Worm (Caenorhabditis elegans) whole organism, L3 larva: ENCODE measurements around the gene Y102A5C.2.

ENCODE experiments used
- ZK546.5 ChIP-seq: sonication (generic microtip); optimal IDR thresholded peaks from 2 replicates; lab custom pipeline; 2017; ENCODE audit warnings: missing biosample characterization, missing genetic modification characterization
- aly-2 ChIP-seq: fragments of 150-350 bp; optimal IDR thresholded peaks from 2 replicates; lab custom pipeline; 2014; ENCODE audit warnings: missing biosample characterization, missing genetic modification characterization
- ama-1 ChIP-seq: fragments of 150-350 bp; optimal IDR thresholded peaks from 2 replicates; lab custom pipeline; 2018
- ceh-28 ChIP-seq: fragments of 150-350 bp; optimal IDR thresholded peaks from 2 replicates; lab custom pipeline; 2014; ENCODE audit warnings: missing biosample characterization, missing genetic modification reagents, missing genetic modification characterization
- ceh-9 ChIP-seq: sonication (generic microtip); optimal IDR thresholded peaks from 2 replicates; lab custom pipeline; 2018; ENCODE audit warnings: missing biosample characterization, missing genetic modification characterization
- daf-12 ChIP-seq: fragments of 150-350 bp; optimal IDR thresholded peaks from 2 replicates; lab custom pipeline; 2014; ENCODE audit warnings: missing biosample characterization, missing genetic modification reagents, missing genetic modification characterization
- elt-1 ChIP-seq: fragments of 150-350 bp; optimal IDR thresholded peaks from 2 replicates; lab custom pipeline; 2014; ENCODE audit warnings: missing biosample characterization, missing genetic modification characterization
- elt-3 ChIP-seq, 3 experiments: fragments of 150-350 bp in 1 of 3; sonication (generic microtip) in 2 of 3; optimal IDR thresholded peaks; 2 replicates in 2 of 3; 4 replicates in 1 of 3; lab custom pipeline; 2014 to 2017; ENCODE audit warnings: missing biosample characterization in 3 of 3, missing genetic modification characterization in 3 of 3
- eor-1 ChIP-seq, 2 experiments: fragments of 150-350 bp; optimal IDR thresholded peaks; 2 replicates each; lab custom pipeline; 2014 to 2018; ENCODE audit warnings: missing biosample characterization in 2 of 2, missing genetic modification characterization in 2 of 2
- fkh-10 ChIP-seq: sonication (generic microtip); optimal IDR thresholded peaks from 2 replicates; lab custom pipeline; 2017; ENCODE audit warnings: missing biosample characterization, missing genetic modification reagents, missing genetic modification characterization
- fkh-2 ChIP-seq: fragments of 150-350 bp; optimal IDR thresholded peaks from 2 replicates; lab custom pipeline; 2014; ENCODE audit warnings: missing biosample characterization, missing genetic modification reagents, missing genetic modification characterization
- fos-1 ChIP-seq: fragments of 150-350 bp; optimal IDR thresholded peaks from 2 replicates; lab custom pipeline; 2014; ENCODE audit warnings: missing biosample characterization, missing genetic modification characterization
- hmg-11 ChIP-seq: sonication (generic microtip); optimal IDR thresholded peaks from 2 replicates; lab custom pipeline; 2016; ENCODE audit warnings: missing genetic modification characterization, missing compliant biosample characterization
- jun-1 ChIP-seq: fragments of 150-350 bp; optimal IDR thresholded peaks from 2 replicates; lab custom pipeline; 2014; ENCODE audit warnings: missing biosample characterization, missing genetic modification reagents, missing genetic modification characterization
- lin-15B ChIP-seq: fragments of 150-350 bp; optimal IDR thresholded peaks from 2 replicates; lab custom pipeline; 2014; ENCODE audit warnings: missing biosample characterization, missing genetic modification characterization
- lin-39 ChIP-seq: fragments of 150-350 bp; optimal IDR thresholded peaks from 2 replicates; lab custom pipeline; 2018; ENCODE audit warnings: missing biosample characterization, missing genetic modification reagents, missing genetic modification characterization
- mml-1 ChIP-seq: fragments of 150-350 bp; sonication (generic microtip); optimal IDR thresholded peaks from 3 replicates; lab custom pipeline; 2014; ENCODE audit warnings: missing biosample characterization, missing genetic modification characterization
- nfya-1 ChIP-seq: sonication (generic microtip); optimal IDR thresholded peaks from 2 replicates; lab custom pipeline; 2017; ENCODE audit warnings: missing genetic modification characterization, mild to moderate bottlenecking, missing compliant biosample characterization, antibody characterized with exemption, moderate library complexity; ENCODE audit not compliant: insufficient read depth
- nhr-11 ChIP-seq: fragments of 150-350 bp; optimal IDR thresholded peaks from 2 replicates; lab custom pipeline; 2014; ENCODE audit warnings: missing biosample characterization, missing genetic modification characterization
- nhr-12 ChIP-seq: fragments of 150-350 bp; optimal IDR thresholded peaks from 2 replicates; lab custom pipeline; 2014; ENCODE audit warnings: missing biosample characterization, missing genetic modification characterization
- nhr-237 ChIP-seq: fragments of 150-350 bp; optimal IDR thresholded peaks from 2 replicates; lab custom pipeline; 2014; ENCODE audit warnings: missing biosample characterization, missing genetic modification characterization
- nhr-25 ChIP-seq: sonication (generic microtip); optimal IDR thresholded peaks from 2 replicates; lab custom pipeline; 2017; ENCODE audit warnings: missing biosample characterization, missing genetic modification characterization
- nhr-28 ChIP-seq: fragments of 150-350 bp; optimal IDR thresholded peaks from 2 replicates; lab custom pipeline; 2014; ENCODE audit warnings: missing biosample characterization, missing genetic modification characterization
- nhr-43 ChIP-seq: sonication (generic microtip); optimal IDR thresholded peaks from 2 replicates; lab custom pipeline; 2016; ENCODE audit warnings: mild to moderate bottlenecking, missing genetic modification characterization, missing compliant biosample characterization; ENCODE audit not compliant: poor library complexity, severe bottlenecking
- nhr-67 ChIP-seq: fragments of 150-350 bp; optimal IDR thresholded peaks from 2 replicates; lab custom pipeline; 2014; ENCODE audit warnings: missing biosample characterization, missing genetic modification characterization
- nhr-76 ChIP-seq: fragments of 150-350 bp; sonication (generic microtip); optimal IDR thresholded peaks from 5 replicates; lab custom pipeline; 2014; ENCODE audit warnings: missing biosample characterization, missing genetic modification characterization
- nhr-77 ChIP-seq: fragments of 150-350 bp; optimal IDR thresholded peaks from 2 replicates; lab custom pipeline; 2014; ENCODE audit warnings: missing biosample characterization, missing genetic modification characterization
- pha-4 ChIP-seq: fragments of 150-350 bp; optimal IDR thresholded peaks from 2 replicates; lab custom pipeline; 2014; ENCODE audit warnings: missing biosample characterization, missing genetic modification reagents, missing genetic modification characterization
- pqm-1 ChIP-seq: fragments of 150-350 bp; optimal IDR thresholded peaks from 2 replicates; lab custom pipeline; 2017; ENCODE audit warnings: missing biosample characterization, missing genetic modification characterization, inconsistent platforms
- sea-2 ChIP-seq: fragments of 150-350 bp; sonication (generic microtip); optimal IDR thresholded peaks from 4 replicates; lab custom pipeline; 2014; ENCODE audit warnings: missing biosample characterization, missing genetic modification reagents, missing genetic modification characterization
- skn-1 ChIP-seq: fragments of 150-350 bp; optimal IDR thresholded peaks from 2 replicates; lab custom pipeline; 2014; ENCODE audit warnings: missing biosample characterization, missing genetic modification characterization
- snpc-4 ChIP-seq: fragments of 150-350 bp; optimal IDR thresholded peaks from 2 replicates; lab custom pipeline; 2014; ENCODE audit warnings: missing biosample characterization, missing genetic modification characterization
- tbx-2 ChIP-seq: sonication (generic microtip); optimal IDR thresholded peaks from 2 replicates; lab custom pipeline; 2016; ENCODE audit warnings: mild to moderate bottlenecking, missing genetic modification characterization, missing compliant biosample characterization
- unc-39 ChIP-seq: sonication (generic microtip); optimal IDR thresholded peaks from 4 replicates; lab custom pipeline; 2017; ENCODE audit warnings: missing biosample characterization, missing genetic modification characterization
- zag-1 ChIP-seq: fragments of 150-350 bp; optimal IDR thresholded peaks from 2 replicates; lab custom pipeline; 2014; ENCODE audit warnings: missing biosample characterization, missing genetic modification characterization
- ztf-11 ChIP-seq: fragments of 150-350 bp; optimal IDR thresholded peaks from 2 replicates; lab custom pipeline; 2014; ENCODE audit warnings: missing biosample characterization, missing genetic modification characterization

Gene Y102A5C.2

ce11 chrV:16893440-16893839 lies 25.1 kb upstream of the Y102A5C.2 start, which contains the start of gene F09C6.15:
F09C6.15 (plus strand) TSS chrV:16893740.
- no peak for TF ChIP-seq nhr-237 (tag; lab: Kevin White, UChicago)
- no peak for TF ChIP-seq lin-39
- no peak for TF ChIP-seq eor-1 (tag; optimal IDR thresholded peaks at IDR 0.05; lab: Kevin White, UChicago)
- no peak for TF ChIP-seq zag-1 (tag; lab: Kevin White, UChicago)
- no peak for TF ChIP-seq lin-15B (tag; lab: Kevin White, UChicago)
- TF ChIP-seq ceh-9 (tag; lab: Kevin White, UChicago) = no peak
- TF ChIP-seq fkh-2 = no peak
- no peak for TF ChIP-seq nhr-43
- TF ChIP-seq nhr-11 = no peak
- no peak for TF ChIP-seq sea-2 (GFP tag; lab: Kevin White, UChicago)
- no peak for TF ChIP-seq ceh-28 (tag; lab: Kevin White, UChicago)
- no peak for TF ChIP-seq elt-1 (tag; lab: Kevin White, UChicago)
- TF ChIP-seq hmg-11 (tag; lab: Kevin White, UChicago) = no peak
- no peak for TF ChIP-seq skn-1 (tag; lab: Kevin White, UChicago)
- TF ChIP-seq elt-3 (tag; optimal IDR thresholded peaks at IDR 0.05; lab: Kevin White, UChicago) = no peak

- no peak for TF ChIP-seq unc-39
- TF ChIP-seq fkh-2 = no peak
- TF ChIP-seq fos-1 (tag; lab: Kevin White, UChicago) = no peak
- TF ChIP-seq aly-2 (tag; lab: Kevin White, UChicago) = no peak
- no peak for TF ChIP-seq daf-12 (tag; lab: Kevin White, UChicago)
- TF ChIP-seq lin-15B (tag; lab: Kevin White, UChicago) = no peak
- no peak for TF ChIP-seq nhr-25 (tag; lab: Kevin White, UChicago)
- TF ChIP-seq pha-4 = no peak
- no peak for TF ChIP-seq nhr-28 (tag; lab: Kevin White, UChicago)
- TF ChIP-seq nhr-43 = no peak
- no peak for TF ChIP-seq fkh-10 (GFP tag; lab: Kevin White, UChicago)
- no peak for TF ChIP-seq ceh-28 (tag; lab: Kevin White, UChicago)
- no peak for TF ChIP-seq elt-1 (tag; lab: Kevin White, UChicago)
These were observed 19.2 kb upstream of the Y102A5C.2 start, which contains the start of gene fbxa-45 for ce11 chrV:16899355-16899754. fbxa-45 (minus strand) TSS chrV:16899455.

- no peak for TF ChIP-seq nhr-12
These were observed 15.8 kb upstream of the Y102A5C.2 start, which contains the start of gene srd-68 for ce11 chrV:16902726-16903125. srd-68 (minus strand) TSS chrV:16902826.

- TF ChIP-seq pqm-1 (no peak), pha-4 (no peak), fos-1 (tag; lab: Kevin White, UChicago) (no peak), sea-2 (GFP tag; lab: Kevin White, UChicago) (no peak), jun-1 (no peak), tbx-2 (no peak), nhr-76 (tag; lab: Kevin White, UChicago) (no peak), ZK546.5 (tag; lab: Kevin White, UChicago) (no peak), nhr-67 (tag; lab: Kevin White, UChicago) (no peak), nhr-11 (no peak), ztf-11 (tag; lab: Kevin White, UChicago) (no peak), skn-1 (tag; lab: Kevin White, UChicago) (no peak), mml-1 (no peak), nhr-77 (tag; lab: Kevin White, UChicago) (no peak), nfya-1 (no peak), ceh-28 (tag; lab: Kevin White, UChicago) (no peak), snpc-4 (tag; lab: Kevin White, UChicago) (no peak), elt-3 (tag; optimal IDR thresholded peaks at IDR 0.05; lab: Kevin White, UChicago) (no peak), ceh-9 (tag; lab: Kevin White, UChicago) (no peak), ama-1 (lab: Kevin White, UChicago) (no peak)
These were observed 13.9 kb upstream of the Y102A5C.2 start, which contains the start of gene nhr-262 for ce11 chrV:16904612-16905011. nhr-262 (plus strand) TSS chrV:16904912.

ce11 chrV:16909871-16910270 lies 8.7 kb upstream of the Y102A5C.2 start, which contains the start of gene F09C6.16:
F09C6.16 (minus strand) TSS chrV:16909971.
- TF ChIP-seq pqm-1 = no peak
- TF ChIP-seq, all 47 proteins: peak for 0
